Worm (Caenorhabditis elegans): Measurements from ENCODE around the gene Y49F6A.5.

DNA sequence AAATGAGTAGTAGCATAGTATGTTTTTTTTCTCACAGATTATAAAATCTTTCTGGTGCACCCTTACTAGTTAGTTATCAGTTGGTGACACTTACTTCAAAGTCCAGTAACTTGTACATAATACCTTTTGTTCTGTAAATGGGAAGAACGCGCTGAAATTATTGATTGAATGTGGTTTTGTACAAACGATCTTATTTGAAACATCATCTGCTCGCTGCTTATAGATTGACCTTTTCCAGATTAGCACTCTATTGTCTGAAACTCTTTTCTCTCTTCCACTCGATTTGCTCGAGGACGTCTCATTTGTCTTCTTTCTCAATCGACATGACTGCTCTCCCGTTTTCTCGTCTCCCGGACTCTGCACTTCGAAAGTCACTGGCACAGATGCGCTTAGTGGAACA lies 37.4 kb upstream of the Y49F6A.5 start, which contains the start of gene fbxb-33:
- TF ChIP-seq nhr-77 (tag; optimal IDR thresholded peaks at IDR 0.05) (no peak), aly-2 (tag; optimal IDR thresholded peaks at IDR 0.05) (no peak), pqm-1 (tag; optimal IDR thresholded peaks at IDR 0.05) (no peak), snpc-4 (tag; optimal IDR thresholded peaks at IDR 0.05) (no peak)
